Fruit fly (Drosophila melanogaster) whole organism, embryonic: ENCODE measurements around the gene CG4115.

Source experiments
- Antp ChIP-seq: fragments of 200-800 bp; sonication (Bioruptor generic); optimal IDR thresholded peaks from 3 replicates; lab custom pipeline; 2016; ENCODE audit warnings: missing biosample characterization, missing genetic modification characterization
- Atf6 ChIP-seq: fragments of 200-800 bp; sonication (Bioruptor generic); IDR thresholded peaks from 2 replicates; pipeline ENCODE4 v1.3.6; 2022; ENCODE audit warnings: missing biosample characterization, missing genetic modification characterization
- C15 ChIP-seq: fragments of 200-800 bp; sonication (Bioruptor generic); IDR thresholded peaks from 3 replicates; pipeline ENCODE4 v1.3.6; 2022; ENCODE audit warnings: missing biosample characterization, missing genetic modification characterization
- CG11085 ChIP-seq: fragments of 200-800 bp; sonication (Bioruptor generic); IDR thresholded peaks from 2 replicates; pipeline ENCODE4 v1.3.6; 2022; ENCODE audit warnings: missing biosample characterization, missing genetic modification characterization
- CG12155 ChIP-seq: fragments of 200-800 bp; sonication (Bioruptor generic); optimal IDR thresholded peaks from 3 replicates; lab custom pipeline; 2016; ENCODE audit warnings: missing biosample characterization, missing genetic modification characterization
- CG12219 ChIP-seq: fragments of 200-800 bp; sonication (Bioruptor generic); optimal IDR thresholded peaks from 3 replicates; lab custom pipeline; 2018; ENCODE audit warnings: missing biosample characterization, mild to moderate bottlenecking, missing genetic modification characterization
- CG13624 ChIP-seq: fragments of 200-800 bp; sonication (Bioruptor generic); optimal IDR thresholded peaks from 2 replicates; lab custom pipeline; 2016; ENCODE audit warnings: missing biosample characterization, missing genetic modification characterization
- CG13894 ChIP-seq: fragments of 200-800 bp; sonication (Bioruptor generic); optimal IDR thresholded peaks from 3 replicates; lab custom pipeline; 2018; ENCODE audit warnings: missing biosample characterization, mild to moderate bottlenecking, missing genetic modification characterization, moderate library complexity
- CG15601 ChIP-seq: fragments of 200-800 bp; sonication (Bioruptor generic); optimal IDR thresholded peaks from 3 replicates; lab custom pipeline; 2019; ENCODE audit warnings: missing biosample characterization, mild to moderate bottlenecking, missing genetic modification characterization, moderate library complexity
- CG2889 ChIP-seq: fragments of 200-800 bp; sonication (Bioruptor generic); IDR thresholded peaks from 3 replicates; pipeline ENCODE4 v1.3.6; 2022; ENCODE audit warnings: missing biosample characterization, missing genetic modification characterization
- CG31224 ChIP-seq: fragments of 200-800 bp; sonication (Bioruptor generic); IDR thresholded peaks from 2 replicates; pipeline ENCODE4 v1.3.6; 2022; ENCODE audit warnings: missing biosample characterization, missing genetic modification characterization
- CG31388 ChIP-seq: fragments of 200-800 bp; sonication (Bioruptor generic); optimal IDR thresholded peaks from 2 replicates; lab custom pipeline; 2016; ENCODE audit warnings: missing biosample characterization, missing genetic modification characterization
- CG4404 ChIP-seq: fragments of 200-800 bp; sonication (Bioruptor generic); IDR thresholded peaks from 2 replicates; pipeline ENCODE4 v1.3.6; 2022; ENCODE audit warnings: missing biosample characterization, missing genetic modification characterization
- CG5180 ChIP-seq: fragments of 200-800 bp; sonication (Bioruptor generic); optimal IDR thresholded peaks from 3 replicates; lab custom pipeline; 2017; ENCODE audit warnings: missing biosample characterization, missing genetic modification characterization, mild to moderate bottlenecking, moderate library complexity, missing genetic modification reagents
- CG8388 ChIP-seq: fragments of 200-800 bp; sonication (Bioruptor generic); optimal IDR thresholded peaks from 2 replicates; lab custom pipeline; 2019; ENCODE audit warnings: missing biosample characterization, mild to moderate bottlenecking, missing genetic modification characterization, moderate library complexity
- CHES-1-like ChIP-seq: fragments of 200-800 bp; sonication (Bioruptor generic); optimal IDR thresholded peaks from 2 replicates; lab custom pipeline; 2016; ENCODE audit warnings: missing biosample characterization, missing genetic modification characterization
- Chrac-16 ChIP-seq: fragments of 200-800 bp; sonication (Bioruptor generic); optimal IDR thresholded peaks from 3 replicates; lab custom pipeline; 2016; ENCODE audit warnings: missing biosample characterization, missing genetic modification characterization
- Dad ChIP-seq: fragments of 200-800 bp; sonication (Bioruptor generic); optimal IDR thresholded peaks from 3 replicates; lab custom pipeline; 2016; ENCODE audit warnings: missing biosample characterization, missing genetic modification characterization
- ERR ChIP-seq: fragments of 200-800 bp; sonication (Bioruptor generic); optimal IDR thresholded peaks from 2 replicates; lab custom pipeline; 2016; ENCODE audit warnings: missing biosample characterization, missing genetic modification characterization
- HLH4C ChIP-seq: fragments of 200-800 bp; sonication (Bioruptor generic); IDR thresholded peaks from 3 replicates; pipeline ENCODE4 v1.3.6; 2022; ENCODE audit warnings: missing biosample characterization, missing genetic modification characterization; ENCODE audit not compliant: partially characterized antibody
- Hand ChIP-seq: fragments of 200-800 bp; sonication (Bioruptor generic); optimal IDR thresholded peaks from 2 replicates; lab custom pipeline; 2017; ENCODE audit warnings: mild to moderate bottlenecking, missing biosample characterization, missing genetic modification reagents, missing genetic modification characterization
- Hmx ChIP-seq: fragments of 200-800 bp; sonication (Bioruptor generic); optimal IDR thresholded peaks from 2 replicates; lab custom pipeline; 2016; ENCODE audit warnings: missing biosample characterization, missing genetic modification characterization
- Med ChIP-seq: fragments of 200-800 bp; sonication (Bioruptor generic); peaks from one replicate; lab custom pipeline; 2016; ENCODE audit warnings: missing biosample characterization, missing genetic modification characterization, mild to moderate bottlenecking, inconsistent platforms, moderate library complexity
- Pdp1 ChIP-seq, 2 experiments: fragments of 200-800 bp; sonication (Bioruptor generic); optimal IDR thresholded peaks; 3 replicates each; lab custom pipeline; 2016; ENCODE audit warnings: missing biosample characterization in 2 of 2, missing genetic modification characterization in 2 of 2, mild to moderate bottlenecking in 1 of 2, moderate library complexity in 1 of 2
- Sox102F ChIP-seq: fragments of 200-800 bp; sonication (Bioruptor generic); optimal IDR thresholded peaks from 2 replicates; lab custom pipeline; 2018; ENCODE audit warnings: missing biosample characterization, mild to moderate bottlenecking, missing genetic modification characterization, moderate library complexity
- ash1 ChIP-seq: fragments of 200-800 bp; sonication (Bioruptor generic); optimal IDR thresholded peaks from 2 replicates; lab custom pipeline; 2018; ENCODE audit warnings: missing biosample characterization, mild to moderate bottlenecking, missing genetic modification characterization
- crp ChIP-seq, 2 experiments: fragments of 200-800 bp; sonication (Bioruptor generic); optimal IDR thresholded peaks; 2 replicates in 1 of 2; 3 replicates in 1 of 2; lab custom pipeline; 2017; ENCODE audit warnings: missing biosample characterization in 2 of 2, missing genetic modification characterization in 2 of 2, mild to moderate bottlenecking in 1 of 2, moderate library complexity in 1 of 2
- dimm ChIP-seq: fragments of 200-800 bp; sonication (Bioruptor generic); IDR thresholded peaks from 2 replicates; pipeline ENCODE4 v1.3.6; 2022; ENCODE audit warnings: missing biosample characterization, missing genetic modification characterization
- ems ChIP-seq: fragments of 200-800 bp; sonication (Bioruptor generic); optimal IDR thresholded peaks from 3 replicates; lab custom pipeline; 2016; ENCODE audit warnings: missing biosample characterization, missing genetic modification characterization
- eve ChIP-seq, 2 experiments: fragments of >200 bp; optimal IDR thresholded peaks; 2 replicates each; lab custom pipeline; 2017; ENCODE audit warnings: missing biosample characterization in 2 of 2, missing genetic modification characterization in 2 of 2
- fd96Cb ChIP-seq: fragments of 200-800 bp; sonication (Bioruptor generic); optimal IDR thresholded peaks from 2 replicates; lab custom pipeline; 2018; ENCODE audit warnings: missing biosample characterization, mild to moderate bottlenecking, missing genetic modification characterization, moderate library complexity
- fru ChIP-seq: fragments of >200 bp; optimal IDR thresholded peaks from 2 replicates; lab custom pipeline; 2017
- inv ChIP-seq: fragments of 200-800 bp; sonication (Bioruptor generic); IDR thresholded peaks from 2 replicates; pipeline ENCODE4 v1.3.6; 2022; ENCODE audit warnings: missing biosample characterization, missing genetic modification characterization; ENCODE audit not compliant: partially characterized antibody
- jing ChIP-seq: fragments of 200-800 bp; sonication (Bioruptor generic); optimal IDR thresholded peaks from 2 replicates; lab custom pipeline; 2018; ENCODE audit warnings: missing biosample characterization, mild to moderate bottlenecking, missing genetic modification characterization
- maf-S ChIP-seq: fragments of 200-800 bp; sonication (Bioruptor generic); optimal IDR thresholded peaks from 2 replicates; lab custom pipeline; 2016; ENCODE audit warnings: missing biosample characterization, missing genetic modification characterization
- mld ChIP-seq: fragments of 200-800 bp; sonication (Bioruptor generic); IDR thresholded peaks from 3 replicates; pipeline ENCODE4 v1.3.6; 2022; ENCODE audit warnings: missing biosample characterization, missing genetic modification characterization; ENCODE audit not compliant: partially characterized antibody
- pan ChIP-seq, 4 experiments: fragments of >200 bp in 3 of 4; fragments of 200-800 bp in 1 of 4; sonication (Bioruptor generic) in 1 of 4; optimal IDR thresholded peaks in 3 of 4; IDR thresholded peaks in 1 of 4; 2 replicates each; pipeline versions ENCODE4 v1.3.6 to Lab custom; 2017 to 2022; ENCODE audit warnings: missing biosample characterization in 2 of 4, missing genetic modification characterization in 2 of 4, mixed read lengths in 1 of 4
- pho ChIP-seq: fragments of 200-800 bp; sonication (Bioruptor generic); optimal IDR thresholded peaks from 2 replicates; lab custom pipeline; 2016; ENCODE audit warnings: missing biosample characterization, missing genetic modification characterization
- pita ChIP-seq: fragments of 200-800 bp; sonication (Bioruptor generic); optimal IDR thresholded peaks from 2 replicates; lab custom pipeline; 2017; ENCODE audit warnings: missing biosample characterization, mild to moderate bottlenecking, missing genetic modification characterization
- pnt ChIP-seq: fragments of 200-800 bp; sonication (Bioruptor generic); optimal IDR thresholded peaks from 3 replicates; lab custom pipeline; 2016; ENCODE audit warnings: missing biosample characterization, missing genetic modification characterization
- rib ChIP-seq: fragments of 200-800 bp; sonication (Bioruptor generic); IDR thresholded peaks from 2 replicates; pipeline ENCODE4 v1.3.6; 2022; ENCODE audit warnings: missing biosample characterization, missing genetic modification characterization
- salm ChIP-seq: fragments of 200-800 bp; sonication (Bioruptor generic); optimal IDR thresholded peaks from 2 replicates; lab custom pipeline; 2018; ENCODE audit warnings: missing biosample characterization, mild to moderate bottlenecking, missing genetic modification characterization
- sc ChIP-seq, 3 experiments: fragments of >200 bp in 2 of 3; fragments of 200-800 bp in 1 of 3; sonication (Bioruptor generic) in 1 of 3; optimal IDR thresholded peaks; 2 replicates in 2 of 3; 3 replicates in 1 of 3; lab custom pipeline; 2017; ENCODE audit warnings: mild to moderate bottlenecking in 1 of 3, missing biosample characterization in 1 of 3, missing genetic modification characterization in 1 of 3, missing genetic modification reagents in 1 of 3
- sens ChIP-seq: fragments of 200-800 bp; sonication (Bioruptor generic); peaks from one replicate; lab custom pipeline; 2016; ENCODE audit warnings: missing biosample characterization, missing genetic modification characterization
- tll ChIP-seq, 2 experiments: fragments of 200-800 bp in 1 of 2; fragments of >200 bp in 1 of 2; sonication (Bioruptor generic) in 1 of 2; optimal IDR thresholded peaks; 2 replicates each; lab custom pipeline; 2017 to 2019; ENCODE audit warnings: missing biosample characterization in 2 of 2, missing genetic modification characterization in 2 of 2, mild to moderate bottlenecking in 1 of 2, moderate library complexity in 1 of 2
- unpg ChIP-seq: fragments of 200-800 bp; sonication (Bioruptor generic); optimal IDR thresholded peaks from 3 replicates; lab custom pipeline; 2018; ENCODE audit warnings: missing biosample characterization, mild to moderate bottlenecking, missing genetic modification characterization, moderate library complexity
- vfl ChIP-seq: fragments of 200-800 bp; sonication (Bioruptor generic); optimal IDR thresholded peaks from 2 replicates; lab custom pipeline; 2016; ENCODE audit warnings: missing biosample characterization, missing genetic modification characterization
- yki ChIP-seq: fragments of >200 bp; optimal IDR thresholded peaks from 3 replicates; lab custom pipeline; 2018

The CG4115 gene

DNA sequence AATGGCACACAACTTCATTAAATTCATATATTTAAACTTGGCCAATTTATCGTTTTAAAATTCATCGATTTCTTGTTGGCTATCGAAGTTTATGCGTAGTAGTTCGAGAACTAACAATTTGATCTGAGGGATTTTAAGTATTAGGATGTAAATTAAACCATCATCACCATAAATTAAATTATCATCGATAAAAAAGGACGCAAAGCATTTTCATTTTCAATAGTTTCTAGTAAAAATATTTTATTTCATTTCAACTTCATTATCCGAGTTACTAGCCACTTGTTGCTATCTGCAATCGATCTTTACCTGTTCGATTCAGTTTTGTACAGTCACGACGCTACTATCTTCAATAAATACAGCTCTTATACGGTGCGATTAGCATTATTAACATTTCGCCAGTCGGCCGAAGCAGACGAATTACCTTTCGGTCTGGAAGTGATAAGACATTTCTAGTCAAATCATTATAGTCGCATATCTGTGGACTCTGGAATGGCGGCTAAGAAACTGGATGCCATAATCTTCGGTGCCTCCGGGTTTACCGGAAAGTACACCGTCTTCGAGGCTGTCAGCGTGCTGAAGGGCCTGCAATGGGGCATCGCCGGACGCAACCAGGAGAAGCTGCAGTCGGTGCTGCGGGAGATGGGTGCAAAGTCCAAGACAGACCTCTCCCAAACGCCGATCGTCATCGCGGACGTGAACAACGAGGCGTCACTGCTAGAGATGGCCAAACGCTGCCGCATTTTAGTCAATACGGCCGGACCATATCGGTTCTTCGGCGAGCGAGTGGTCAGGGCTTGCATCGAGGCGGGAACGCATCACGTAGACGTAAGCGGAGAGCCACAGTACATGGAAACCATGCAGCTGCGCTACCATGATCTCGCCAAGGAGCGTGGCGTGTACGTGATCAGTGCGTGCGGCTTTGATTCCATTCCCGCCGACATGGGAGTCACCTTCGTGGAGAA is 46.7 kb downstream of the CG4115 start, which contains the start of gene CG5167 (continued):
- TF ChIP-seq sens (GFP tag; lab: Kevin White, UChicago), result peak; percentile 89
- no peak for TF ChIP-seq pan (optimal IDR thresholded peaks at IDR 0.05; lab: Kevin White, UChicago)
- TF ChIP-seq pan (GFP tag; optimal IDR thresholded peaks at IDR 0.05 in 1 of 2, IDR thresholded peaks at IDR 0.05 in 1 of 2), result no peak
- TF ChIP-seq fd96Cb, result peak; percentile 9
- TF ChIP-seq Pdp1 (GFP tag; optimal IDR thresholded peaks at IDR 0.05; lab: Kevin White, UChicago), result peak in 1 of 2 experiments; percentile 16
- no peak for TF ChIP-seq sc (optimal IDR thresholded peaks at IDR 0.05; lab: Kevin White, UChicago)
- TF ChIP-seq sc (GFP tag; optimal IDR thresholded peaks at IDR 0.05; lab: Kevin White, UChicago), result no peak
- TF ChIP-seq mld (GFP tag; lab: Robert Waterston, UW), result no peak
- no peak for TF ChIP-seq CHES-1-like
- TF ChIP-seq jing (GFP tag; lab: Kevin White, UChicago), result no peak
- TF ChIP-seq salm (tag; lab: Kevin White, UChicago), result no peak
- TF ChIP-seq Antp (GFP tag; lab: Kevin White, UChicago), result no peak
- peak; percentile 55 for TF ChIP-seq Med (GFP tag; lab: Kevin White, UChicago)
- peak; percentile 18 for TF ChIP-seq pho (GFP tag; lab: Kevin White, UChicago)
- TF ChIP-seq CG4404, result no peak
- TF ChIP-seq tll (GFP tag; optimal IDR thresholded peaks at IDR 0.05; lab: Kevin White, UChicago), result no peak
- TF ChIP-seq CG15601 (tag; lab: Kevin White, UChicago), result peak; percentile 37
- peak; percentile 13 for TF ChIP-seq CG13894 (tag; lab: Kevin White, UChicago)
- TF ChIP-seq CG5180 (GFP tag; lab: Kevin White, UChicago), result no peak
- peak; percentile 38 for TF ChIP-seq CG12155
- no peak for TF ChIP-seq eve (GFP tag; optimal IDR thresholded peaks at IDR 0.05; lab: Kevin White, UChicago)
- no peak for TF ChIP-seq Dad (GFP tag; lab: Kevin White, UChicago)
- no peak for TF ChIP-seq fru
- no peak for TF ChIP-seq pnt (GFP tag; lab: Kevin White, UChicago)
- TF ChIP-seq maf-S, result no peak
- TF ChIP-seq CG31224, result no peak
- peak; percentile 24 for TF ChIP-seq CG8388
- no peak for TF ChIP-seq dimm (GFP tag; lab: Robert Waterston, UW)
- TF ChIP-seq yki (lab: Kevin White, UChicago), result no peak
- no peak for TF ChIP-seq pita (GFP tag; lab: Kevin White, UChicago)
- no peak for TF ChIP-seq Hmx
- TF ChIP-seq CG13624 (GFP tag; lab: Kevin White, UChicago), result no peak
- TF ChIP-seq Hand (GFP tag; lab: Kevin White, UChicago), result no peak
- no peak for TF ChIP-seq ash1 (GFP tag; lab: Kevin White, UChicago)
- TF ChIP-seq ems, result no peak
- TF ChIP-seq CG12219, result no peak
- TF ChIP-seq CG2889 (GFP tag; lab: Robert Waterston, UW), result no peak
- no peak for TF ChIP-seq Atf6 (GFP tag; lab: Robert Waterston, UW)
- peak; percentile 70 for TF ChIP-seq unpg (GFP tag; lab: Kevin White, UChicago)
- peak; percentile 35 for TF ChIP-seq Chrac-16 (GFP tag; lab: Kevin White, UChicago)
- no peak for TF ChIP-seq vfl (GFP tag; lab: Kevin White, UChicago)
- no peak for TF ChIP-seq crp (GFP tag; optimal IDR thresholded peaks at IDR 0.05; lab: Kevin White, UChicago)
- no peak for TF ChIP-seq C15
- TF ChIP-seq inv, result no peak
- peak; percentile 38 for TF ChIP-seq Sox102F
- TF ChIP-seq CG11085, result no peak
- TF ChIP-seq CG31388 (GFP tag; lab: Kevin White, UChicago), result no peak
- no peak for TF ChIP-seq rib (GFP tag; lab: Robert Waterston, UW)
- TF ChIP-seq ERR (GFP tag; lab: Kevin White, UChicago), result no peak
- peak; percentile 39; the same call in 2 of the 3 replicates for TF ChIP-seq HLH4C (GFP tag; lab: Robert Waterston, UW)
